Fruit fly (Drosophila melanogaster): Measurements from ENCODE around the gene CG5070.

dm6 chrX:17159116-17159515 is 43.8 kb upstream of the CG5070 start, which contains the start of gene xmas:
- TF ChIP-seq Hr78 (GFP tag; optimal IDR thresholded peaks at IDR 0.05) (no peak), dsf (GFP tag; optimal IDR thresholded peaks at IDR 0.05; ENCODE audit: borderline replicate concordance) (no peak), ey (GFP tag; optimal IDR thresholded peaks at IDR 0.05) (no peak), Hr83 (GFP tag; optimal IDR thresholded peaks at IDR 0.05; ENCODE audit: poor library complexity, severe bottlenecking) (no peak), jim (GFP tag; optimal IDR thresholded peaks at IDR 0.05) (no peak)

All from whole organism, wandering third instar larva.